Worm (Caenorhabditis elegans) whole organism, late embryonic: ENCODE data around the gene T01B7.5.

Experiments used
- dve-1 ChIP-seq: sonication (generic microtip); optimal IDR thresholded peaks from 2 replicates; lab custom pipeline; 2017; ENCODE audit warnings: antibody characterized with exemption, mild to moderate bottlenecking, missing genetic modification characterization, missing compliant biosample characterization
- ets-4 ChIP-seq: sonication (generic microtip); optimal IDR thresholded peaks from 2 replicates; lab custom pipeline; 2016; ENCODE audit warnings: missing genetic modification characterization, missing compliant biosample characterization
- fkh-10 ChIP-seq: fragments of 150-350 bp; optimal IDR thresholded peaks from 2 replicates; lab custom pipeline; 2014; ENCODE audit warnings: missing biosample characterization, missing genetic modification reagents, missing genetic modification characterization
- hlh-13 ChIP-seq: fragments of 200-800 bp; sonication (Bioruptor generic); optimal IDR thresholded peaks from 2 replicates; lab custom pipeline; 2018; ENCODE audit warnings: mild to moderate bottlenecking, missing genetic modification characterization, missing compliant biosample characterization
- nhr-11 ChIP-seq: fragments of 150-350 bp; optimal IDR thresholded peaks from 2 replicates; lab custom pipeline; 2014; ENCODE audit warnings: missing biosample characterization, missing genetic modification characterization
- pag-3 ChIP-seq: sonication (generic microtip); optimal IDR thresholded peaks from 2 replicates; lab custom pipeline; 2016; ENCODE audit warnings: missing compliant biosample characterization, missing genetic modification characterization, borderline replicate concordance
- pax-1 ChIP-seq: fragments of 150-350 bp; optimal IDR thresholded peaks from 2 replicates; lab custom pipeline; 2014; ENCODE audit warnings: missing biosample characterization, missing genetic modification characterization
- pha-4 ChIP-seq: fragments of 150-350 bp; optimal IDR thresholded peaks from 2 replicates; lab custom pipeline; 2018; ENCODE audit warnings: missing biosample characterization, missing genetic modification reagents, missing genetic modification characterization
- tbx-2 ChIP-seq: sonication (generic microtip); optimal IDR thresholded peaks from 2 replicates; lab custom pipeline; 2016; ENCODE audit warnings: missing genetic modification characterization, missing compliant biosample characterization
- ttx-3 ChIP-seq: sonication (generic microtip); optimal IDR thresholded peaks from 2 replicates; lab custom pipeline; 2016; ENCODE audit warnings: missing genetic modification reagents, missing genetic modification characterization, missing compliant biosample characterization
- unc-86 ChIP-seq: sonication (generic microtip); optimal IDR thresholded peaks from 2 replicates; lab custom pipeline; 2016; ENCODE audit warnings: missing genetic modification characterization, missing compliant biosample characterization

DNA sequence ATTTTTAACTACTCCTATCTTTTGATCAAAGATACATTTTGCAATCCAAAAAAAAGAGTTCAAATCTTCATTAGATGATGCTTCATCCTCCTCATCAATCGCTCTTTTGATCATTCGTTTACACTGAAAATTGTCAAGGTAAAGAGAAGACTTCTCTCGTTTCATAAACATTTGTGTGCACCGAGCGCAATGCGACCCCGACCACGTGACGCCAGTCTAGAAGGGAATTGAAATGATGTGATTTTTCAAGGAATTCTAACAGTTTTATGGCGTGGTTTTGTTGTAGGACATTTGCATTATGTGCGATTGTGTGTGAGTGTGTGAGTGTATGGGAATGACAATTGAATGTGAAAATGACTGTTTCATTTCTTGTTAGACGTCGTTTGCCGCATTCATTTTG is 24.6 kb downstream of the T01B7.5 start:
- TF ChIP-seq unc-86 (tag; lab: Kevin White, UChicago) (no peak), hlh-13 (GFP tag; lab: Kevin White, UChicago) (no peak), dve-1 (tag; lab: Kevin White, UChicago) (no peak), ttx-3 (tag; lab: Kevin White, UChicago) (no peak), tbx-2 (tag; lab: Kevin White, UChicago) (no peak), pha-4 (tag; lab: Kevin White, UChicago) (no peak), pag-3 (tag; lab: Kevin White, UChicago) (no peak), ets-4 (tag; lab: Kevin White, UChicago) (no peak), nhr-11 (tag; lab: Kevin White, UChicago) (no peak), pax-1 (tag; lab: Kevin White, UChicago) (no peak), fkh-10 (GFP tag; lab: Kevin White, UChicago) (no peak)
